Worm (Caenorhabditis elegans): ENCODE results near the gene klp-11.

- TF ChIP-seq nhr-12 (tag; optimal IDR thresholded peaks at IDR 0.05): no peak
- no peak for TF ChIP-seq nhr-237 (tag; optimal IDR thresholded peaks at IDR 0.05)
- no peak for TF ChIP-seq fkh-10 (GFP tag; optimal IDR thresholded peaks at IDR 0.05)
- TF ChIP-seq alr-1 (tag; optimal IDR thresholded peaks at IDR 0.05; ENCODE audit: borderline replicate concordance): no peak
- no peak for TF ChIP-seq egl-27 (tag; optimal IDR thresholded peaks at IDR 0.05)
Measured at ce11 chrIV:8718153-8718552, 43.7 kb downstream of the klp-11 start, which contains the start of gene H23L24.1.
